Fruit fly (Drosophila melanogaster): ENCODE measurements around the gene CG8915.

dm6 chrX:17282626-17283025 is 37.8 kb upstream of the CG8915 start, which contains the start of gene CG8664:
- TF ChIP-seq Usf (GFP tag; optimal IDR thresholded peaks at IDR 0.05) (no peak), Nf-YC (tag; optimal IDR thresholded peaks at IDR 0.05) (no peak), en (GFP tag; optimal IDR thresholded peaks at IDR 0.05) (no peak), CG15601 (tag; optimal IDR thresholded peaks at IDR 0.05) (no peak), CG8089 (GFP tag; optimal IDR thresholded peaks at IDR 0.05) (no peak), bcd (GFP tag; optimal IDR thresholded peaks at IDR 0.05) (no peak), peb (GFP tag; IDR thresholded peaks at IDR 0.05) (no peak), zfh2 (GFP tag; optimal IDR thresholded peaks at IDR 0.05) (no peak), HHEX (GFP tag; optimal IDR thresholded peaks at IDR 0.05) (no peak), vfl (GFP tag; optimal IDR thresholded peaks at IDR 0.05) (no peak), lbe (GFP tag; optimal IDR thresholded peaks at IDR 0.05) (no peak), CG11247 (GFP tag; IDR thresholded peaks at IDR 0.05) (no peak), NFAT (GFP tag; IDR thresholded peaks at IDR 0.05) (no peak), crol (GFP tag; IDR thresholded peaks at IDR 0.05) (no peak)
